Fruit fly (Drosophila melanogaster) whole organism, embryonic: ENCODE measurements around the gene CG34136.

Source experiments
- Awh ChIP-seq: fragments of 200-800 bp; sonication (Bioruptor generic); IDR thresholded peaks from 2 replicates; pipeline ENCODE4, ENCODE4 v1.3.6; 2022; ENCODE audit warnings: missing biosample characterization, missing genetic modification characterization
- BEAF-32 ChIP-seq: fragments of 200-800 bp; sonication (Bioruptor generic); optimal IDR thresholded peaks from 3 replicates; lab custom pipeline; 2017; ENCODE audit warnings: missing biosample characterization, missing genetic modification characterization, mild to moderate bottlenecking, moderate library complexity, missing genetic modification reagents
- Blimp-1 ChIP-seq: fragments of 200-800 bp; sonication (Bioruptor generic); optimal IDR thresholded peaks from 3 replicates; lab custom pipeline; 2018; ENCODE audit warnings: missing biosample characterization, missing genetic modification characterization, mild to moderate bottlenecking, moderate library complexity, missing genetic modification reagents
- CG10147 ChIP-seq: fragments of 200-800 bp; sonication (Bioruptor generic); optimal IDR thresholded peaks from 2 replicates; lab custom pipeline; 2019; ENCODE audit warnings: missing biosample characterization, mild to moderate bottlenecking, missing genetic modification characterization, moderate library complexity
- CG11398 ChIP-seq: fragments of 200-800 bp; sonication (Bioruptor generic); optimal IDR thresholded peaks from 2 replicates; lab custom pipeline; 2016; ENCODE audit warnings: missing biosample characterization, missing genetic modification characterization
- CG11456 ChIP-seq: fragments of 200-800 bp; sonication (Bioruptor generic); IDR thresholded peaks from 3 replicates; pipeline ENCODE4 v1.3.6; 2022; ENCODE audit warnings: missing biosample characterization, missing genetic modification characterization
- CG12155 ChIP-seq: fragments of 200-800 bp; sonication (Bioruptor generic); optimal IDR thresholded peaks from 3 replicates; lab custom pipeline; 2016; ENCODE audit warnings: missing biosample characterization, missing genetic modification characterization
- CG12236 ChIP-seq: fragments of 200-800 bp; sonication (Bioruptor generic); optimal IDR thresholded peaks from 2 replicates; lab custom pipeline; 2016; ENCODE audit warnings: missing biosample characterization, missing genetic modification characterization
- CG12769 ChIP-seq: fragments of 200-800 bp; sonication (Bioruptor generic); optimal IDR thresholded peaks from 2 replicates; lab custom pipeline; 2019; ENCODE audit warnings: missing biosample characterization, mild to moderate bottlenecking, missing genetic modification characterization, moderate library complexity
- CG14710 ChIP-seq: fragments of 200-800 bp; sonication (Bioruptor generic); optimal IDR thresholded peaks from 3 replicates; lab custom pipeline; 2019; ENCODE audit warnings: missing biosample characterization, mild to moderate bottlenecking, missing genetic modification characterization, moderate library complexity
- CG15269 ChIP-seq: fragments of 200-800 bp; sonication (Bioruptor generic); optimal IDR thresholded peaks from 2 replicates; lab custom pipeline; 2018; ENCODE audit warnings: missing biosample characterization, mild to moderate bottlenecking, missing genetic modification characterization, moderate library complexity
- CG16813 ChIP-seq: fragments of 200-800 bp; sonication (Bioruptor generic); IDR thresholded peaks from 3 replicates; pipeline ENCODE4 v1.3.6; 2022; ENCODE audit warnings: missing biosample characterization, missing genetic modification characterization; ENCODE audit not compliant: partially characterized antibody
- CG34422 ChIP-seq: fragments of 200-800 bp; sonication (Bioruptor generic); IDR thresholded peaks from 3 replicates; pipeline ENCODE4 v1.3.6; 2022; ENCODE audit warnings: missing biosample characterization, missing genetic modification characterization
- CG4404 ChIP-seq: fragments of 200-800 bp; sonication (Bioruptor generic); IDR thresholded peaks from 2 replicates; pipeline ENCODE4 v1.3.6; 2022; ENCODE audit warnings: missing biosample characterization, missing genetic modification characterization
- CG6854 ChIP-seq: fragments of 200-800 bp; sonication (Bioruptor generic); optimal IDR thresholded peaks from 3 replicates; lab custom pipeline; 2017; ENCODE audit warnings: missing biosample characterization, mild to moderate bottlenecking, missing genetic modification characterization
- CG9727 ChIP-seq: fragments of 200-800 bp; sonication (Bioruptor generic); optimal IDR thresholded peaks from 3 replicates; lab custom pipeline; 2017; ENCODE audit warnings: missing biosample characterization, mild to moderate bottlenecking, missing genetic modification characterization
- Dip2 ChIP-seq: fragments of 200-800 bp; sonication (Bioruptor generic); IDR thresholded peaks from 2 replicates; pipeline ENCODE4 v1.3.6; 2022; ENCODE audit warnings: missing biosample characterization, missing genetic modification characterization
- Eip74EF ChIP-seq, 2 experiments: fragments of 200-800 bp in 1 of 2; fragments of >200 bp in 1 of 2; sonication (Bioruptor generic) in 1 of 2; optimal IDR thresholded peaks; 2 replicates each; lab custom pipeline; 2017 to 2019; ENCODE audit warnings: missing biosample characterization in 2 of 2, missing genetic modification characterization in 2 of 2, mild to moderate bottlenecking in 1 of 2, moderate library complexity in 1 of 2
- Ets65A ChIP-seq: fragments of 200-800 bp; sonication (Bioruptor generic); peaks from one replicate; lab custom pipeline; 2016; ENCODE audit warnings: missing biosample characterization, missing genetic modification characterization
- H2.0 ChIP-seq: fragments of 200-800 bp; sonication (Bioruptor generic); IDR thresholded peaks from 2 replicates; pipeline ENCODE4 v1.3.6; 2022; ENCODE audit warnings: missing biosample characterization, missing genetic modification characterization
- HLH54F ChIP-seq: fragments of 200-800 bp; sonication (Bioruptor generic); optimal IDR thresholded peaks from 3 replicates; lab custom pipeline; 2016; ENCODE audit warnings: missing biosample characterization, missing genetic modification characterization
- HmgZ ChIP-seq: fragments of 200-800 bp; sonication (Bioruptor generic); optimal IDR thresholded peaks from 2 replicates; lab custom pipeline; 2018; ENCODE audit warnings: missing biosample characterization, mild to moderate bottlenecking, missing genetic modification characterization
- Oli ChIP-seq: fragments of 200-800 bp; sonication (Bioruptor generic); optimal IDR thresholded peaks from 2 replicates; lab custom pipeline; 2018; ENCODE audit warnings: missing biosample characterization, mild to moderate bottlenecking, missing genetic modification characterization, moderate library complexity
- Rfx ChIP-seq: fragments of 200-800 bp; sonication (Bioruptor generic); IDR thresholded peaks from 2 replicates; pipeline ENCODE4 v1.3.6; 2022; ENCODE audit warnings: missing biosample characterization, missing genetic modification characterization
- Six4 ChIP-seq: fragments of 200-800 bp; sonication (Bioruptor generic); optimal IDR thresholded peaks from 2 replicates; lab custom pipeline; 2016; ENCODE audit warnings: missing biosample characterization, missing genetic modification characterization
- Xbp1 ChIP-seq: fragments of 200-800 bp; sonication (Bioruptor generic); optimal IDR thresholded peaks from 3 replicates; lab custom pipeline; 2016; ENCODE audit warnings: missing biosample characterization, mild to moderate bottlenecking, missing genetic modification characterization
- abd-A ChIP-seq: fragments of 200-800 bp; sonication (Bioruptor generic); optimal IDR thresholded peaks from 3 replicates; lab custom pipeline; 2019; ENCODE audit warnings: missing biosample characterization, mild to moderate bottlenecking, missing genetic modification characterization, moderate library complexity
- chif ChIP-seq, 2 experiments: fragments of 200-800 bp; sonication (Bioruptor generic); optimal IDR thresholded peaks; 3 replicates each; lab custom pipeline; 2016; ENCODE audit warnings: missing biosample characterization in 2 of 2, missing genetic modification characterization in 2 of 2
- chinmo ChIP-seq: fragments of 200-800 bp; sonication (Bioruptor generic); IDR thresholded peaks from 4 replicates; pipeline ENCODE4 v1.3.6; 2022; ENCODE audit warnings: missing biosample characterization, missing genetic modification characterization; ENCODE audit not compliant: partially characterized antibody
- gsb-n ChIP-seq: fragments of 200-800 bp; sonication (Bioruptor generic); optimal IDR thresholded peaks from 3 replicates; lab custom pipeline; 2018; ENCODE audit warnings: missing biosample characterization, mild to moderate bottlenecking, missing genetic modification characterization
- hb ChIP-seq: fragments of 200-800 bp; sonication (Bioruptor generic); IDR thresholded peaks from 3 replicates; pipeline ENCODE4 v1.3.6; 2022; ENCODE audit warnings: missing biosample characterization, missing genetic modification characterization; ENCODE audit not compliant: partially characterized antibody
- lmd ChIP-seq: fragments of 200-800 bp; sonication (Bioruptor generic); IDR thresholded peaks from 2 replicates; pipeline ENCODE4 v1.3.6; 2022; ENCODE audit warnings: missing biosample characterization, missing genetic modification characterization
- nom ChIP-seq: fragments of 200-800 bp; sonication (Bioruptor generic); optimal IDR thresholded peaks from 2 replicates; lab custom pipeline; 2017; ENCODE audit warnings: missing biosample characterization, missing genetic modification characterization, mild to moderate bottlenecking, moderate library complexity, missing genetic modification reagents
- onecut ChIP-seq: fragments of 200-800 bp; sonication (Bioruptor generic); IDR thresholded peaks from 2 replicates; pipeline ENCODE4 v1.3.6; 2022; ENCODE audit warnings: missing biosample characterization, missing genetic modification characterization
- prd ChIP-seq, 3 experiments: fragments of >200 bp in 2 of 3; fragments of 200-800 bp in 1 of 3; sonication (Bioruptor generic) in 1 of 3; optimal IDR thresholded peaks in 2 of 3; IDR thresholded peaks in 1 of 3; 2 replicates in 2 of 3; 3 replicates in 1 of 3; pipeline versions ENCODE4 v1.3.6 to Lab custom; 2017 to 2022; ENCODE audit warnings: missing biosample characterization in 1 of 3, missing genetic modification characterization in 1 of 3
- pros ChIP-seq: fragments of 200-800 bp; sonication (Bioruptor generic); optimal IDR thresholded peaks from 3 replicates; lab custom pipeline; 2019; ENCODE audit warnings: missing biosample characterization, mild to moderate bottlenecking, missing genetic modification characterization, moderate library complexity
- sd ChIP-seq: fragments of 200-800 bp; sonication (Bioruptor generic); optimal IDR thresholded peaks from 3 replicates; lab custom pipeline; 2018; ENCODE audit warnings: missing biosample characterization, mild to moderate bottlenecking, missing genetic modification characterization, moderate library complexity
- vvl ChIP-seq: fragments of 200-800 bp; sonication (Bioruptor generic); IDR thresholded peaks from 2 replicates; pipeline ENCODE4 v1.3.6; 2022; ENCODE audit warnings: missing biosample characterization, missing genetic modification characterization
- zfh2 ChIP-seq: fragments of 200-800 bp; sonication (Bioruptor generic); optimal IDR thresholded peaks from 2 replicates; lab custom pipeline; 2016; ENCODE audit warnings: missing biosample characterization, missing genetic modification characterization

CG34136 gene

DNA sequence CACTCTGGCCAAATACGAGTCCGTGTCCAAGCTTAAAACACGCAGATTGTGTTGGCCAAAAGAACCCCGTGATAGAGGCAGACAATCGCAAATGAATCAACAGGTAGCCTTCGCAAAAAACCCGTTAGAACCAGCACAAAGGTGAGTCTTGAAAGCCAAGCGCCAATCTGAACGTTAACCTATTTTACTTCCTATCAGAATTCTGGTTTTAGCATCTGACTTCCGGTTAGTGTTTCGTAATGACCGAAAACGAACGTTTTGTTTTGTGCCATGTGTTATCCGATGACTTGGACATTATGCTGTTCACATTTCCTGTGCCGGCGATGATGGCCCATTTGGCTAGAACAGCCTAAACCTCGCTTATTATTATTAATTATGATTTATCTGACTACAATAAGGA is 24.3 kb upstream of the CG34136 start:
- TF ChIP-seq chinmo (GFP tag; lab: Robert Waterston, UW), result 0 out of 4 replicates have a peak, but pooled peaks have one; percentile 49
- peak; percentile 10 for TF ChIP-seq CG12769 (tag; lab: Kevin White, UChicago)
- TF ChIP-seq CG14710 (tag; lab: Kevin White, UChicago), result no peak
- TF ChIP-seq Ets65A (GFP tag; lab: Kevin White, UChicago), result peak; percentile 74
- TF ChIP-seq Eip74EF (GFP tag; optimal IDR thresholded peaks at IDR 0.05; lab: Kevin White, UChicago), result peak in 1 of 2 experiments; percentile 80
- no peak for TF ChIP-seq zfh2 (GFP tag; lab: Kevin White, UChicago)

DNA sequence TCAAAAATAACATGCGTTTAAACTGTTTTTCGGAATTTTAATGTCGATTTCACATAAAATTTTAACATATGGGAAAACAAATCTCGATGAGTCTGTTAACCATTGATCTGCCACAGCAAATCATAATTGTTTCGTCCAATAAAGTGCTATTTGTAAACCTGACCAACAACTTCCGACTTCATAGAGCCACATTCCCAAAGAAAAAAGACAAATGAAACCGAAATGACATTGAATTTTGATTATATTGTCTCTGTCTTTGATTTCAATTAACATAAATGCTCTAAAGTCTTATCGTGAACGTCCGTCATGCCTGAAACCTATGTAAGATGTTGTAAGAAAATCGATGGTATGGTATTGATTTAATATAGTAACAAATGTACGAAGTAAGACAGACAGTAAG is 23.4 kb upstream of the CG34136 start:
- TF ChIP-seq onecut (GFP tag; lab: Robert Waterston, UW) (peak; percentile 36; the same call in 1 of the 2 replicates), vvl (GFP tag; lab: Robert Waterston, UW) (peak; percentile 12; the same call in 1 of the 2 replicates), CG6854 (GFP tag; lab: Kevin White, UChicago) (no peak), pros (GFP tag; lab: Kevin White, UChicago) (peak; percentile 67), Blimp-1 (GFP tag; lab: Kevin White, UChicago) (peak; percentile 0), chif (GFP tag; optimal IDR thresholded peaks at IDR 0.05; lab: Kevin White, UChicago) (no peak), CG10147 (GFP tag; lab: Kevin White, UChicago) (no peak), lmd (no peak), CG34422 (GFP tag; lab: Robert Waterston, UW) (no peak), HmgZ (tag; lab: Kevin White, UChicago) (no peak), abd-A (tag; lab: Kevin White, UChicago) (peak; percentile 57), Awh (GFP tag; lab: Robert Waterston, UW) (peak; percentile 49; the same call in 1 of the 2 replicates), Oli (no peak), HLH54F (GFP tag; lab: Kevin White, UChicago) (no peak), H2.0 (GFP tag; lab: Robert Waterston, UW) (no peak), CG11456 (GFP tag; lab: Robert Waterston, UW) (no peak), Eip74EF (GFP tag; optimal IDR thresholded peaks at IDR 0.05; lab: Kevin White, UChicago) (peak in 1 of 2 experiments; percentile 62), CG16813 (GFP tag; lab: Robert Waterston, UW) (no peak), Xbp1 (no peak), prd (optimal IDR thresholded peaks at IDR 0.05; lab: Kevin White, UChicago) (no peak), prd (GFP tag; IDR thresholded peaks at IDR 0.05; lab: Robert Waterston, UW) (no peak), CG12236 (GFP tag; lab: Kevin White, UChicago) (no peak), nom (GFP tag; lab: Kevin White, UChicago) (no peak), hb (no peak), CG9727 (GFP tag; lab: Kevin White, UChicago) (no peak), CG11398 (GFP tag; lab: Kevin White, UChicago) (no peak), Dip2 (GFP tag; lab: Robert Waterston, UW) (no peak), Rfx (GFP tag; lab: Robert Waterston, UW) (no peak), gsb-n (no peak), Six4 (GFP tag; lab: Kevin White, UChicago) (no peak), CG12155 (GFP tag; lab: Kevin White, UChicago) (no peak), sd (tag; lab: Kevin White, UChicago) (peak; percentile 86), CG4404 (GFP tag; lab: Robert Waterston, UW) (no peak)

DNA sequence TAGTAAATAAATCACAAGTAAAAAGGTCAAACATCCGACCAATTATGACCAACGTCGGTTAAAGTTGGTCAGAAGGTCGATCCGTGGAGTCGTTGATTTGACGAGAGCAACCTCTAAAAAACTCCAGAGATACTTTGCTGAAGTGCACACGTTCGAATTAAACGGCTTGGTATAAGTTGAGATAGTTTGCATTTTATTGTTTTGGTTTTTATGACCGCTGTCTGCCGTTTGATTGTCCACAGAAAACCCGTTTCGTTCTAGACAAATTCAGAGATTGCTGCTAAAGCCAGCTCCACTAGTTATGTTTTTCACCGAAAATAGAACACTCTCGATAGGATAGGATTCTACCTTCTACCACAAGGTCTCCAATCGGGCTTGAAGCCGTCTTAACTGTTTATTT is 22.9 kb upstream of the CG34136 start:
- TF ChIP-seq CG15269 (tag; lab: Kevin White, UChicago) (peak; percentile 52), BEAF-32 (GFP tag; lab: Kevin White, UChicago) (no peak), chinmo (GFP tag; lab: Robert Waterston, UW) (peak; percentile 57; the same call in 1 of the 4 replicates)
